Fruit fly (Drosophila melanogaster): Measurements from ENCODE around the gene NimA.

DNA sequence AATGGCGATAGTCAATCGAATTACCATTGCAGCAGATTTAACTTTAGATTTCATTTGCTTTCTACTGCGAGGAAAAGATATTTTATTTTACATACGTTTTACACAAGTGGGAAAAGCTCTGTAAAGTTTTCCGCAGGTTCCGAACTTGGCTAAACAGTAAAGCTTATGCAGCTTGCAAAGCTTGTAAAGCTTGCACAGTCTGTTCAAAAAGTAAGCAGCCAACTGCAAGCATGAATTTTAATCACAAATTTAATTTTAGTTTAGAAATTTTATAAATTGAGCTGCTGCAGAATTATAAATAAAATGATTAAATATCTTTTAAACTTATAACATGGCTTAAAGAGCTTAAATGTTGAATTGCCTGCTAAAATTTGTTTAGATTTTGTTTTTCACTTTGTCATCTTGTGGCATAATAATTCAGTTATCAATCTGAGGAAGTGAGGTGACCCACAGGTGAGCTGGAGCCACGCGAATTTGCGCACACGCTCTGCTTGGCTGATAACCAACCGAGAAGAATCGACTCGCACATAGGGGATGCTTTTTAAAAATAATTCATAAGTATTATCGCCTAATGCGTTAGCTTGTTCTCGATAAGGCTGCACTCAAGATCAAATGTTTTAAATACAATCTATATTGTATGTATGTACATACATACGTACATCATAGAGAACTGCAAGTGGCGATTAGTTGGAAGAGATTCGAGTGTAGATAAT lies 54.4 kb downstream of the NimA start:
- TF ChIP-seq Mnt (GFP tag; optimal IDR thresholded peaks at IDR 0.05), result peak; percentile 7
- TF ChIP-seq ovo (GFP tag; optimal IDR thresholded peaks at IDR 0.05), result no peak
- no peak for TF ChIP-seq Hr96 (GFP tag; optimal IDR thresholded peaks at IDR 0.05)
